Worm (Caenorhabditis elegans) whole organism, young adult: Measurements from ENCODE around the gene T10H10.2.

Experiments used
- B0035.1 ChIP-seq: sonication (generic microtip); optimal IDR thresholded peaks from 2 replicates; lab custom pipeline; 2016; ENCODE audit warnings: missing genetic modification characterization, mild to moderate bottlenecking, missing compliant biosample characterization, missing genotype, missing genetic modification reagents
- B0336.3 ChIP-seq: fragments of 200-800 bp; sonication (Bioruptor generic); IDR thresholded peaks from 2 replicates; pipeline ENCODE4 v1.3.6; 2022; ENCODE audit warnings: missing genetic modification characterization, missing compliant biosample characterization
- F23B12.7 ChIP-seq: sonication (generic microtip); optimal IDR thresholded peaks from 2 replicates; lab custom pipeline; 2017; ENCODE audit warnings: missing genetic modification characterization, mild to moderate bottlenecking, missing compliant biosample characterization, antibody characterized with exemption, moderate library complexity; ENCODE audit not compliant: insufficient read depth
- F37B4.10 ChIP-seq: fragments of 200-800 bp; sonication (Bioruptor generic); IDR thresholded peaks from 2 replicates; pipeline ENCODE4 v1.3.6; 2022; ENCODE audit warnings: missing genetic modification characterization, missing compliant biosample characterization
- K11D2.4 ChIP-seq: fragments of 200-800 bp; sonication (Bioruptor generic); IDR thresholded peaks from 2 replicates; pipeline ENCODE4 v1.3.6; 2022; ENCODE audit warnings: missing genetic modification reagents, missing genetic modification characterization, missing compliant biosample characterization
- K12H6.12 ChIP-seq: fragments of 200-800 bp; sonication (Bioruptor generic); optimal IDR thresholded peaks from 2 replicates; lab custom pipeline; 2018; ENCODE audit warnings: mild to moderate bottlenecking, missing genetic modification characterization, missing compliant biosample characterization
- T07F8.4 ChIP-seq: sonication (generic microtip); optimal IDR thresholded peaks from 2 replicates; lab custom pipeline; 2016; ENCODE audit warnings: mild to moderate bottlenecking, missing genetic modification characterization, moderate library complexity, missing compliant biosample characterization
- ama-1 ChIP-seq, 3 experiments: fragments of 150-350 bp in 1 of 3; sonication (generic microtip) in 2 of 3; optimal IDR thresholded peaks; 2 replicates each; lab custom pipeline; 2014 to 2018; ENCODE audit warnings: missing biosample characterization in 2 of 3, missing genetic modification characterization in 2 of 3, missing genetic modification reagents in 2 of 3
- aptf-3 ChIP-seq: fragments of 200-800 bp; sonication (Bioruptor generic); IDR thresholded peaks from 2 replicates; pipeline ENCODE4 v1.3.6; 2022; ENCODE audit warnings: missing genetic modification characterization, missing compliant biosample characterization
- attf-5 ChIP-seq: fragments of 200-800 bp; sonication (Bioruptor generic); optimal IDR thresholded peaks from 2 replicates; lab custom pipeline; 2018; ENCODE audit warnings: mild to moderate bottlenecking, missing genetic modification characterization, missing compliant biosample characterization
- bed-1 ChIP-seq: fragments of 200-800 bp; sonication (Bioruptor generic); IDR thresholded peaks from 2 replicates; pipeline ENCODE4 v1.3.6; 2022; ENCODE audit warnings: missing genetic modification reagents, missing genetic modification characterization, missing compliant biosample characterization
- bed-2 ChIP-seq: fragments of 200-800 bp; sonication (Bioruptor generic); IDR thresholded peaks from 2 replicates; pipeline ENCODE4 v1.3.6; 2022; ENCODE audit warnings: missing genetic modification reagents, missing genetic modification characterization, missing compliant biosample characterization
- cebp-1 ChIP-seq, 2 experiments: fragments of 200-800 bp in 1 of 2; sonication (Bioruptor generic) in 1 of 2; sonication (generic microtip) in 1 of 2; IDR thresholded peaks in 1 of 2; optimal IDR thresholded peaks in 1 of 2; 2 replicates each; pipeline versions ENCODE4 v1.3.6 to Lab custom; 2017 to 2022; ENCODE audit warnings: missing compliant biosample characterization in 2 of 2, missing genetic modification characterization in 2 of 2, mild to moderate bottlenecking in 1 of 2, missing genetic modification reagents in 1 of 2, moderate library complexity in 1 of 2
- ceh-27 ChIP-seq: fragments of 200-800 bp; sonication (Bioruptor generic); optimal IDR thresholded peaks from 2 replicates; lab custom pipeline; 2018; ENCODE audit warnings: mild to moderate bottlenecking, missing genetic modification characterization, moderate library complexity, missing compliant biosample characterization
- chd-7 ChIP-seq: sonication (generic microtip); optimal IDR thresholded peaks from 2 replicates; lab custom pipeline; 2016; ENCODE audit warnings: mild to moderate bottlenecking, missing genetic modification characterization, moderate library complexity, missing compliant biosample characterization
- die-1 ChIP-seq: sonication (generic microtip); optimal IDR thresholded peaks from 2 replicates; lab custom pipeline; 2016; ENCODE audit warnings: missing genotype, mild to moderate bottlenecking, missing genetic modification characterization, missing compliant biosample characterization
- egrh-3 ChIP-seq: fragments of 200-800 bp; sonication (Bioruptor generic); IDR thresholded peaks from 2 replicates; pipeline ENCODE4 v1.3.6; 2022; ENCODE audit warnings: missing genetic modification reagents, missing genetic modification characterization, missing compliant biosample characterization
- gei-17 ChIP-seq: fragments of 200-800 bp; sonication (Bioruptor generic); optimal IDR thresholded peaks from 2 replicates; lab custom pipeline; 2018; ENCODE audit warnings: mild to moderate bottlenecking, missing genetic modification characterization, missing compliant biosample characterization
- hlh-12 ChIP-seq: sonication (generic microtip); optimal IDR thresholded peaks from 2 replicates; lab custom pipeline; 2016; ENCODE audit warnings: missing genetic modification characterization, missing compliant biosample characterization
- hsf-1 ChIP-seq: fragments of 200-800 bp; sonication (Bioruptor generic); IDR thresholded peaks from 2 replicates; pipeline ENCODE4 v1.3.6; 2022; ENCODE audit warnings: missing genetic modification reagents, missing genetic modification characterization, missing compliant biosample characterization
- let-526 ChIP-seq: fragments of 200-800 bp; sonication (Bioruptor generic); IDR thresholded peaks from 2 replicates; pipeline ENCODE4 v1.3.6; 2022; ENCODE audit warnings: missing genetic modification reagents, missing genetic modification characterization, missing compliant biosample characterization
- let-607 ChIP-seq, 2 experiments: fragments of 200-800 bp in 1 of 2; sonication (Bioruptor generic) in 1 of 2; sonication (generic microtip) in 1 of 2; optimal IDR thresholded peaks; 2 replicates each; lab custom pipeline; 2016 to 2018; ENCODE audit warnings: mild to moderate bottlenecking in 2 of 2, missing compliant biosample characterization in 2 of 2, missing genetic modification characterization in 2 of 2, moderate library complexity in 2 of 2, missing genotype in 1 of 2
- lsl-1 ChIP-seq: fragments of 200-800 bp; sonication (Bioruptor generic); optimal IDR thresholded peaks from 2 replicates; lab custom pipeline; 2018; ENCODE audit warnings: mild to moderate bottlenecking, missing genetic modification characterization, moderate library complexity, missing compliant biosample characterization
- madf-6 ChIP-seq: fragments of 200-800 bp; sonication (Bioruptor generic); IDR thresholded peaks from 2 replicates; pipeline ENCODE4 v1.3.6; 2022; ENCODE audit warnings: missing genetic modification reagents, missing genetic modification characterization, missing compliant biosample characterization
- nfya-1 ChIP-seq: sonication (generic microtip); optimal IDR thresholded peaks from 2 replicates; lab custom pipeline; 2017; ENCODE audit warnings: antibody characterized with exemption, missing compliant biosample characterization, missing genetic modification characterization, borderline replicate concordance; ENCODE audit not compliant: insufficient read depth
- nhr-120 ChIP-seq: fragments of 200-800 bp; sonication (Bioruptor generic); IDR thresholded peaks from 2 replicates; pipeline ENCODE4 v1.3.6; 2022; ENCODE audit warnings: missing genetic modification characterization, missing compliant biosample characterization
- nhr-80 ChIP-seq: sonication (generic microtip); optimal IDR thresholded peaks from 2 replicates; lab custom pipeline; 2016; ENCODE audit warnings: missing genetic modification characterization, missing compliant biosample characterization
- pbrm-1 ChIP-seq: fragments of 200-800 bp; sonication (Bioruptor generic); IDR thresholded peaks from 2 replicates; pipeline ENCODE4 v1.3.6; 2022; ENCODE audit warnings: missing genetic modification reagents, missing genetic modification characterization, missing compliant biosample characterization
- rcor-1 ChIP-seq: fragments of 200-800 bp; sonication (Bioruptor generic); IDR thresholded peaks from 2 replicates; pipeline ENCODE4 v1.3.6; 2022; ENCODE audit warnings: missing genetic modification reagents, missing genetic modification characterization, missing compliant biosample characterization
- snpc-1.3 ChIP-seq: sonication (generic microtip); optimal IDR thresholded peaks from 2 replicates; lab custom pipeline; 2017; ENCODE audit warnings: missing genetic modification characterization, mild to moderate bottlenecking, missing compliant biosample characterization, antibody characterized with exemption, moderate library complexity, missing genotype, missing genetic modification reagents; ENCODE audit not compliant: insufficient read depth
- snpc-4 ChIP-seq, 5 experiments: fragments of 150-350 bp in 1 of 5; sonication (generic microtip) in 4 of 5; optimal IDR thresholded peaks; 2 replicates each; lab custom pipeline; 2014 to 2018; ENCODE audit warnings: missing genetic modification characterization in 5 of 5, missing biosample characterization in 3 of 5, antibody characterized with exemption in 2 of 5, mild to moderate bottlenecking in 2 of 5, missing compliant biosample characterization in 2 of 5, missing genotype in 2 of 5, moderate library complexity in 2 of 5, missing genetic modification reagents in 1 of 5
- somi-1 ChIP-seq: fragments of 200-800 bp; sonication (Bioruptor generic); optimal IDR thresholded peaks from 2 replicates; lab custom pipeline; 2018; ENCODE audit warnings: mild to moderate bottlenecking, missing genetic modification characterization, missing compliant biosample characterization
- sptf-2 ChIP-seq: fragments of 200-800 bp; sonication (Bioruptor generic); optimal IDR thresholded peaks from 2 replicates; lab custom pipeline; 2018; ENCODE audit warnings: mild to moderate bottlenecking, missing genetic modification characterization, missing compliant biosample characterization
- tbx-9 ChIP-seq: sonication (generic microtip); optimal IDR thresholded peaks from 2 replicates; lab custom pipeline; 2016; ENCODE audit warnings: borderline replicate concordance, missing genetic modification characterization, inconsistent platforms, missing compliant biosample characterization
- unc-130 ChIP-seq: sonication (generic microtip); optimal IDR thresholded peaks from 2 replicates; lab custom pipeline; 2016; ENCODE audit warnings: missing genetic modification reagents, missing genetic modification characterization, missing compliant biosample characterization
- zfh-2 ChIP-seq: fragments of 200-800 bp; sonication (Bioruptor generic); conservative IDR thresholded peaks from 2 replicates; pipeline ENCODE4 v1.3.6; 2022; ENCODE audit warnings: missing genetic modification reagents, missing genetic modification characterization, missing compliant biosample characterization
- ztf-28 ChIP-seq: fragments of 200-800 bp; sonication (Bioruptor generic); IDR thresholded peaks from 2 replicates; pipeline ENCODE4 v1.3.6; 2022; ENCODE audit warnings: missing genetic modification reagents, missing genetic modification characterization, missing compliant biosample characterization

Gene T10H10.2

ce11 chrX:2316859-2317258, 22.3 kb downstream of the T10H10.2 start:
- TF ChIP-seq ama-1 (optimal IDR thresholded peaks at IDR 0.05; lab: Kevin White, UChicago) (no peak), ama-1 (GFP tag; optimal IDR thresholded peaks at IDR 0.05; lab: Kevin White, UChicago) (no peak), zfh-2 (GFP tag; lab: Robert Waterston, UW) (peak; percentile 76), ztf-28 (0 out of 2 replicates have a peak, but pooled peaks have one; percentile 20)

- TF ChIP-seq F23B12.7 (tag; lab: Kevin White, UChicago): no peak
- no peak for TF ChIP-seq cebp-1 (GFP tag; IDR thresholded peaks at IDR 0.05; lab: Robert Waterston, UW)
- peak; percentile 64 for TF ChIP-seq cebp-1 (tag; optimal IDR thresholded peaks at IDR 0.05; lab: Kevin White, UChicago)
- no peak for TF ChIP-seq bed-1 (GFP tag; lab: Robert Waterston, UW)
Observed at ce11 chrX:2317480-2317879, 22.9 kb downstream of the T10H10.2 start.

- TF ChIP-seq somi-1 (GFP tag; lab: Kevin White, UChicago): no peak
- TF ChIP-seq B0336.3: no peak
- TF ChIP-seq, all 124 proteins: peak for 0
Observed at ce11 chrX:2319238-2319637, 24.7 kb downstream of the T10H10.2 start, which contains the start of gene aakg-4. aakg-4 (minus strand) TSS chrX:2319338.

- peak; percentile 19 for TF ChIP-seq nhr-80
- TF ChIP-seq attf-5: no peak
Observed at ce11 chrX:2320539-2320938, 26.0 kb downstream of the T10H10.2 start.

- TF ChIP-seq die-1 (tag; lab: Kevin White, UChicago) (no peak), nfya-1 (tag; lab: Kevin White, UChicago) (no peak), aptf-3 (no peak), zfh-2 (GFP tag; lab: Robert Waterston, UW) (peak; percentile 87), let-526 (GFP tag; lab: Robert Waterston, UW) (no peak), K12H6.12 (peak; percentile 72), K11D2.4 (GFP tag; lab: Robert Waterston, UW) (0 out of 2 replicates have a peak, but pooled peaks have one; percentile 25), somi-1 (GFP tag; lab: Kevin White, UChicago) (no peak), tbx-9 (tag; lab: Kevin White, UChicago) (no peak), pbrm-1 (0 out of 2 replicates have a peak, but pooled peaks have one; percentile 19), T07F8.4 (tag; lab: Kevin White, UChicago) (no peak), rcor-1 (GFP tag; lab: Robert Waterston, UW) (no peak), gei-17 (GFP tag; lab: Kevin White, UChicago) (no peak), egrh-3 (GFP tag; lab: Robert Waterston, UW) (peak; percentile 66), let-607 (tag; optimal IDR thresholded peaks at IDR 0.05; lab: Kevin White, UChicago) (no peak), unc-130 (GFP tag; lab: Kevin White, UChicago) (no peak), snpc-4 (GFP tag; optimal IDR thresholded peaks at IDR 0.05; lab: Kevin White, UChicago) (no peak), snpc-4 (tag; optimal IDR thresholded peaks at IDR 0.05; lab: Kevin White, UChicago) (no peak), nhr-120 (GFP tag; lab: Robert Waterston, UW) (no peak), chd-7 (tag; lab: Kevin White, UChicago) (peak; percentile 33), B0035.1 (no peak), hsf-1 (GFP tag; lab: Robert Waterston, UW) (no peak), sptf-2 (GFP tag; lab: Kevin White, UChicago) (no peak), bed-2 (GFP tag; lab: Robert Waterston, UW) (no peak), madf-6 (GFP tag; lab: Robert Waterston, UW) (no peak), snpc-1.3 (tag; lab: Kevin White, UChicago) (no peak), ceh-27 (peak; percentile 57), lsl-1 (no peak), F37B4.10 (GFP tag; lab: Robert Waterston, UW) (no peak), hlh-12 (tag; lab: Kevin White, UChicago) (no peak)
Observed at ce11 chrX:2321758-2322157, 27.2 kb downstream of the T10H10.2 start.
